Worm (Caenorhabditis elegans) whole organism, L4 larva: ENCODE measurements around the gene rmd-1.

Source experiments
- F10B5.3 ChIP-seq: sonication (generic microtip); optimal IDR thresholded peaks from 2 replicates; lab custom pipeline; 2016; ENCODE audit warnings: mild to moderate bottlenecking, missing genetic modification characterization, missing compliant biosample characterization
- F26F4.8 ChIP-seq: fragments of 200-800 bp; sonication (Bioruptor generic); conservative IDR thresholded peaks from 2 replicates; pipeline ENCODE4 v1.3.6; 2022; ENCODE audit warnings: missing genetic modification characterization, missing compliant biosample characterization
- F49E8.2 ChIP-seq: sonication (generic microtip); optimal IDR thresholded peaks from 2 replicates; lab custom pipeline; 2016; ENCODE audit warnings: missing compliant biosample characterization, mild to moderate bottlenecking, missing genetic modification characterization, borderline replicate concordance
- R02D3.7 ChIP-seq: fragments of 150-350 bp; sonication (generic microtip); optimal IDR thresholded peaks from 3 replicates; lab custom pipeline; 2014; ENCODE audit warnings: missing biosample characterization, missing genetic modification characterization
- Y48G9A.11 ChIP-seq: fragments of 200-800 bp; sonication (Bioruptor generic); IDR thresholded peaks from 2 replicates; pipeline ENCODE4 v1.3.6; 2022; ENCODE audit warnings: missing genetic modification reagents, missing genetic modification characterization, missing compliant biosample characterization
- Y75B8A.6 ChIP-seq: fragments of 200-800 bp; sonication (Bioruptor generic); IDR thresholded peaks from 2 replicates; pipeline ENCODE4 v1.3.6; 2022; ENCODE audit warnings: missing genetic modification reagents, missing genetic modification characterization, missing compliant biosample characterization
- ZK337.2 ChIP-seq: fragments of 200-800 bp; sonication (Bioruptor generic); IDR thresholded peaks from 2 replicates; pipeline ENCODE4 v1.3.6; 2022; ENCODE audit warnings: missing genetic modification reagents, missing genetic modification characterization, missing compliant biosample characterization
- aha-1 ChIP-seq: fragments of 150-350 bp; peaks from one replicate; lab custom pipeline; 2014; ENCODE audit warnings: missing biosample characterization, missing genetic modification characterization
- arid-1 ChIP-seq: fragments of 200-800 bp; sonication (Bioruptor generic); conservative IDR thresholded peaks from 2 replicates; pipeline ENCODE4 v1.3.6; 2022; ENCODE audit warnings: missing genetic modification reagents, missing genetic modification characterization, missing compliant biosample characterization
- attf-4 ChIP-seq: sonication (generic microtip); optimal IDR thresholded peaks from 3 replicates; lab custom pipeline; 2017; ENCODE audit warnings: missing biosample characterization, missing genetic modification characterization
- ceh-20 ChIP-seq: fragments of 200-800 bp; sonication (Bioruptor generic); IDR thresholded peaks from 2 replicates; pipeline ENCODE4 v1.3.6; 2022; ENCODE audit warnings: missing genetic modification reagents, missing genetic modification characterization, missing compliant biosample characterization
- ceh-62 ChIP-seq: sonication (generic microtip); optimal IDR thresholded peaks from 2 replicates; lab custom pipeline; 2017; ENCODE audit warnings: missing biosample characterization, missing genetic modification characterization
- cey-2 ChIP-seq: sonication (generic microtip); optimal IDR thresholded peaks from 3 replicates; lab custom pipeline; 2017; ENCODE audit warnings: missing genetic modification characterization, mild to moderate bottlenecking, missing compliant biosample characterization, antibody characterized with exemption, borderline replicate concordance; ENCODE audit not compliant: insufficient read depth
- ctbp-1 ChIP-seq: fragments of 200-800 bp; sonication (Bioruptor generic); IDR thresholded peaks from 2 replicates; pipeline ENCODE4 v1.3.6; 2022; ENCODE audit warnings: missing genetic modification reagents, missing genetic modification characterization, missing compliant biosample characterization
- daf-12 ChIP-seq: fragments of 150-350 bp; optimal IDR thresholded peaks from 2 replicates; lab custom pipeline; 2014; ENCODE audit warnings: missing biosample characterization, missing genetic modification reagents, missing genetic modification characterization
- dmd-6 ChIP-seq: fragments of 200-800 bp; sonication (Bioruptor generic); IDR thresholded peaks from 2 replicates; pipeline ENCODE4 v1.3.6; 2022; ENCODE audit warnings: missing genetic modification reagents, missing genetic modification characterization, missing compliant biosample characterization
- egl-27 ChIP-seq: sonication (generic microtip); optimal IDR thresholded peaks from 3 replicates; lab custom pipeline; 2017; ENCODE audit warnings: missing biosample characterization, missing genetic modification reagents, missing genetic modification characterization
- fos-1 ChIP-seq: fragments of 150-350 bp; optimal IDR thresholded peaks from 2 replicates; lab custom pipeline; 2014; ENCODE audit warnings: missing biosample characterization, missing genetic modification characterization
- hif-1 ChIP-seq, 2 experiments: sonication (generic microtip); optimal IDR thresholded peaks; 2 replicates each; lab custom pipeline; 2016 to 2017; ENCODE audit warnings: missing compliant biosample characterization in 2 of 2, missing genetic modification characterization in 2 of 2, missing genetic modification reagents in 2 of 2, missing genotype in 2 of 2, mild to moderate bottlenecking in 1 of 2
- lin-1 ChIP-seq: fragments of 200-800 bp; sonication (Bioruptor generic); IDR thresholded peaks from 2 replicates; pipeline ENCODE4 v1.3.6; 2022; ENCODE audit warnings: missing genetic modification reagents, missing genetic modification characterization, missing compliant biosample characterization
- lin-13 ChIP-seq: fragments of 150-350 bp; optimal IDR thresholded peaks from 2 replicates; lab custom pipeline; 2014; ENCODE audit warnings: missing biosample characterization, missing genetic modification reagents, missing genetic modification characterization
- lin-29 ChIP-seq: fragments of 200-800 bp; sonication (Bioruptor generic); IDR thresholded peaks from 2 replicates; pipeline ENCODE4 v1.3.6; 2022; ENCODE audit warnings: missing genetic modification reagents, missing genetic modification characterization, missing compliant biosample characterization
- lin-38 ChIP-seq: fragments of 200-800 bp; sonication (Bioruptor generic); IDR thresholded peaks from 2 replicates; pipeline ENCODE4 v1.3.6; 2022; ENCODE audit warnings: missing genetic modification reagents, missing genetic modification characterization, missing compliant biosample characterization
- lin-39 ChIP-seq: fragments of 150-350 bp; optimal IDR thresholded peaks from 2 replicates; lab custom pipeline; 2014; ENCODE audit warnings: missing biosample characterization, missing genetic modification reagents, missing genetic modification characterization
- lir-3 ChIP-seq: sonication (generic microtip); optimal IDR thresholded peaks from 2 replicates; lab custom pipeline; 2016; ENCODE audit warnings: mild to moderate bottlenecking, missing genetic modification characterization, missing compliant biosample characterization
- mdt-29 ChIP-seq: fragments of 200-800 bp; sonication (Bioruptor generic); IDR thresholded peaks from 2 replicates; pipeline ENCODE4 v1.3.6; 2022; ENCODE audit warnings: missing genetic modification reagents, missing genetic modification characterization, missing compliant biosample characterization
- mxl-3 ChIP-seq: fragments of 200-800 bp; sonication (Bioruptor generic); optimal IDR thresholded peaks from 2 replicates; lab custom pipeline; 2018; ENCODE audit warnings: mild to moderate bottlenecking, missing genetic modification characterization, missing compliant biosample characterization
- nhr-102 ChIP-seq: sonication (generic microtip); optimal IDR thresholded peaks from 2 replicates; lab custom pipeline; 2016; ENCODE audit warnings: mild to moderate bottlenecking, missing genetic modification characterization, moderate library complexity, missing compliant biosample characterization
- nhr-111 ChIP-seq: fragments of 200-800 bp; sonication (Bioruptor generic); optimal IDR thresholded peaks from 2 replicates; lab custom pipeline; 2018; ENCODE audit warnings: mild to moderate bottlenecking, missing genetic modification characterization, missing compliant biosample characterization
- nhr-237 ChIP-seq: sonication (generic microtip); optimal IDR thresholded peaks from 2 replicates; lab custom pipeline; 2017; ENCODE audit warnings: missing biosample characterization, missing genetic modification characterization
- nhr-25 ChIP-seq: sonication (generic microtip); optimal IDR thresholded peaks from 2 replicates; lab custom pipeline; 2017; ENCODE audit warnings: missing genetic modification characterization, mild to moderate bottlenecking, missing compliant biosample characterization, antibody characterized with exemption, moderate library complexity, borderline replicate concordance; ENCODE audit not compliant: insufficient read depth
- nhr-28 ChIP-seq: fragments of 150-350 bp; optimal IDR thresholded peaks from 2 replicates; lab custom pipeline; 2014; ENCODE audit warnings: missing biosample characterization, missing genetic modification characterization
- nhr-41 ChIP-seq: fragments of 200-800 bp; sonication (Bioruptor generic); IDR thresholded peaks from 2 replicates; pipeline ENCODE4 v1.3.6; 2022; ENCODE audit warnings: missing genetic modification reagents, missing genetic modification characterization, missing compliant biosample characterization
- nhr-48 ChIP-seq: sonication (generic microtip); optimal IDR thresholded peaks from 2 replicates; lab custom pipeline; 2016; ENCODE audit warnings: mild to moderate bottlenecking, missing genetic modification characterization, missing compliant biosample characterization
- nhr-6 ChIP-seq: fragments of 150-350 bp; optimal IDR thresholded peaks from 2 replicates; lab custom pipeline; 2014; ENCODE audit warnings: missing biosample characterization, missing genetic modification characterization
- nhr-76 ChIP-seq: fragments of 150-350 bp; optimal IDR thresholded peaks from 2 replicates; lab custom pipeline; 2014; ENCODE audit warnings: missing biosample characterization, missing genetic modification characterization
- nhr-77 ChIP-seq: fragments of 150-350 bp; optimal IDR thresholded peaks from 2 replicates; lab custom pipeline; 2014; ENCODE audit warnings: missing biosample characterization, missing genetic modification characterization
- saeg-2 ChIP-seq: fragments of 200-800 bp; sonication (Bioruptor generic); IDR thresholded peaks from 2 replicates; pipeline ENCODE4 v1.3.6; 2022; ENCODE audit warnings: missing genetic modification reagents, missing genetic modification characterization, missing compliant biosample characterization
- sdz-12 ChIP-seq: fragments of 200-800 bp; sonication (Bioruptor generic); optimal IDR thresholded peaks from 2 replicates; lab custom pipeline; 2018; ENCODE audit warnings: mild to moderate bottlenecking, missing genetic modification characterization, missing compliant biosample characterization
- spr-1 ChIP-seq: sonication (generic microtip); optimal IDR thresholded peaks from 2 replicates; lab custom pipeline; 2016; ENCODE audit warnings: mild to moderate bottlenecking, missing genetic modification characterization, missing compliant biosample characterization
- spr-3 ChIP-seq: fragments of 200-800 bp; sonication (Bioruptor generic); optimal IDR thresholded peaks from 2 replicates; lab custom pipeline; 2018; ENCODE audit warnings: mild to moderate bottlenecking, missing genetic modification characterization, missing compliant biosample characterization
- tag-97 ChIP-seq: fragments of 200-800 bp; sonication (Bioruptor generic); IDR thresholded peaks from 2 replicates; pipeline ENCODE4 v1.3.6; 2022; ENCODE audit warnings: missing genetic modification characterization, missing compliant biosample characterization
- unc-62 ChIP-seq, 3 experiments: fragments of 150-350 bp in 1 of 3; sonication (generic microtip); optimal IDR thresholded peaks in 2 of 3; peaks in 1 of 3; 1 replicate in 1 of 3; 2 replicates in 2 of 3; lab custom pipeline; 2014 to 2017; ENCODE audit warnings: missing biosample characterization in 3 of 3, missing genetic modification characterization in 3 of 3, missing genetic modification reagents in 3 of 3, missing genotype in 1 of 3
- vab-7 ChIP-seq: fragments of 200-800 bp; sonication (Bioruptor generic); IDR thresholded peaks from 2 replicates; pipeline ENCODE4 v1.3.6; 2022; ENCODE audit warnings: missing genetic modification reagents, missing genetic modification characterization, missing compliant biosample characterization
- zfp-2 ChIP-seq: sonication (generic microtip); optimal IDR thresholded peaks from 2 replicates; lab custom pipeline; 2016; ENCODE audit warnings: mild to moderate bottlenecking, missing genetic modification characterization, missing compliant biosample characterization
- zfp-3 ChIP-seq: fragments of 200-800 bp; sonication (Bioruptor generic); conservative IDR thresholded peaks from 2 replicates; pipeline ENCODE4 v1.3.6; 2022; ENCODE audit warnings: missing genetic modification reagents, missing genetic modification characterization, missing compliant biosample characterization
- zip-11 ChIP-seq: fragments of 200-800 bp; sonication (Bioruptor generic); IDR thresholded peaks from 2 replicates; pipeline ENCODE4 v1.3.6; 2022; ENCODE audit warnings: missing genetic modification characterization, missing compliant biosample characterization
- zip-2 ChIP-seq: fragments of 150-350 bp; optimal IDR thresholded peaks from 2 replicates; lab custom pipeline; 2014; ENCODE audit warnings: missing biosample characterization, missing genetic modification characterization
- ztf-11 ChIP-seq: fragments of 150-350 bp; optimal IDR thresholded peaks from 2 replicates; lab custom pipeline; 2014; ENCODE audit warnings: missing biosample characterization, missing genetic modification characterization
- ztf-7 ChIP-seq: fragments of 150-350 bp; optimal IDR thresholded peaks from 2 replicates; lab custom pipeline; 2014; ENCODE audit warnings: missing biosample characterization, missing genetic modification characterization

Gene rmd-1

ce11 chrIII:9765465-9765900 lies 6.6 kb downstream of the rmd-1 start:
- TF ChIP-seq spr-1 (tag; lab: Kevin White, UChicago) (peak; percentile 95), hif-1 (tag; optimal IDR thresholded peaks at IDR 0.05; lab: Kevin White, UChicago) (peak; percentile 81 to 96), nhr-102 (tag; lab: Kevin White, UChicago) (peak; percentile 98), nhr-48 (tag; lab: Kevin White, UChicago) (peak; percentile 96), aha-1 (tag; lab: Kevin White, UChicago) (peak; percentile 100), ctbp-1 (GFP tag; lab: Robert Waterston, UW) (peak; percentile 98), nhr-6 (peak; percentile 96), lin-13 (GFP tag; lab: Kevin White, UChicago) (peak; percentile 91), tag-97 (GFP tag; lab: Robert Waterston, UW) (0 out of 2 replicates have a peak, but pooled peaks have one; percentile 66), nhr-25 (peak; percentile 98), zip-11 (peak; percentile 48; the same call in 1 of the 2 replicates), nhr-41 (GFP tag; lab: Robert Waterston, UW) (peak; percentile 96), egl-27 (tag; lab: Kevin White, UChicago) (peak; percentile 19), dmd-6 (GFP tag; lab: Robert Waterston, UW) (peak; percentile 99), vab-7 (GFP tag; lab: Robert Waterston, UW) (peak; percentile 89), F26F4.8 (GFP tag; lab: Robert Waterston, UW) (no peak), saeg-2 (GFP tag; lab: Robert Waterston, UW) (peak; percentile 99), R02D3.7 (tag; lab: Kevin White, UChicago) (no peak), cey-2 (tag; lab: Kevin White, UChicago) (peak; percentile 83), F49E8.2 (tag; lab: Kevin White, UChicago) (no peak), ztf-7 (tag; lab: Kevin White, UChicago) (peak; percentile 88), zip-2 (tag; lab: Kevin White, UChicago) (peak; percentile 82), unc-62 (GFP tag; optimal IDR thresholded peaks at IDR 0.05 in 1 of 2; lab: Kevin White, UChicago) (peak in 1 of 2 experiments; percentile 100), unc-62 (tag; optimal IDR thresholded peaks at IDR 0.05; lab: Kevin White, UChicago) (no peak), daf-12 (tag; lab: Kevin White, UChicago) (no peak), ztf-11 (tag; lab: Kevin White, UChicago) (no peak), mxl-3 (GFP tag; lab: Kevin White, UChicago) (peak; percentile 99), nhr-111 (GFP tag; lab: Kevin White, UChicago) (peak; percentile 99), lin-38 (GFP tag; lab: Robert Waterston, UW) (peak; percentile 94), zfp-2 (tag; lab: Kevin White, UChicago) (peak; percentile 92), lir-3 (tag; lab: Kevin White, UChicago) (peak; percentile 49), lin-29 (GFP tag; lab: Robert Waterston, UW) (peak; percentile 94), arid-1 (GFP tag; lab: Robert Waterston, UW) (peak; percentile 97), F10B5.3 (tag; lab: Kevin White, UChicago) (peak; percentile 91), Y75B8A.6 (GFP tag; lab: Robert Waterston, UW) (peak; percentile 95), nhr-76 (tag; lab: Kevin White, UChicago) (peak; percentile 74), lin-1 (peak; percentile 98), spr-3 (GFP tag; lab: Kevin White, UChicago) (peak; percentile 98), Y48G9A.11 (peak; percentile 63; the same call in 1 of the 2 replicates), ceh-20 (peak; percentile 98), lin-39 (peak; percentile 78), attf-4 (tag; lab: Kevin White, UChicago) (no peak), nhr-237 (tag; lab: Kevin White, UChicago) (peak; percentile 37), nhr-28 (tag; lab: Kevin White, UChicago) (peak; percentile 90), sdz-12 (GFP tag; lab: Kevin White, UChicago) (peak; percentile 97), ceh-62 (no peak), ZK337.2 (GFP tag; lab: Robert Waterston, UW) (peak; percentile 78; the same call in 1 of the 2 replicates), nhr-77 (tag; lab: Kevin White, UChicago) (peak; percentile 97), mdt-29 (GFP tag; lab: Robert Waterston, UW) (peak; percentile 96), zfp-3 (GFP tag; lab: Robert Waterston, UW) (peak; percentile 99), fos-1 (tag; lab: Kevin White, UChicago) (peak; percentile 87)
